Fruit fly (Drosophila melanogaster) whole organism, embryonic: ENCODE results near the gene HDAC4.

Experiments
- Awh ChIP-seq: fragments of 200-800 bp; sonication (Bioruptor generic); IDR thresholded peaks from 2 replicates; pipeline ENCODE4, ENCODE4 v1.3.6; 2022; ENCODE audit warnings: missing biosample characterization, missing genetic modification characterization
- Bteb2 ChIP-seq: fragments of 200-800 bp; sonication (Bioruptor generic); optimal IDR thresholded peaks from 2 replicates; lab custom pipeline; 2016; ENCODE audit warnings: missing biosample characterization, missing genetic modification characterization
- CG4360 ChIP-seq: fragments of 200-800 bp; sonication (Bioruptor generic); IDR thresholded peaks from 2 replicates; pipeline ENCODE4 v1.3.6; 2022; ENCODE audit warnings: missing biosample characterization, missing genetic modification characterization
- Dref ChIP-seq: fragments of 200-800 bp; sonication (Bioruptor generic); IDR thresholded peaks from 2 replicates; pipeline ENCODE4 v1.3.6; 2022; ENCODE audit warnings: missing biosample characterization, missing genetic modification characterization
- Lpt ChIP-seq: fragments of >200 bp; optimal IDR thresholded peaks from 2 replicates; lab custom pipeline; 2018; ENCODE audit warnings: missing biosample characterization, missing genetic modification characterization
- Pdp1 ChIP-seq, 2 experiments: fragments of 200-800 bp; sonication (Bioruptor generic); optimal IDR thresholded peaks; 3 replicates each; lab custom pipeline; 2016; ENCODE audit warnings: missing biosample characterization in 2 of 2, missing genetic modification characterization in 2 of 2, mild to moderate bottlenecking in 1 of 2, moderate library complexity in 1 of 2
- Sin3A ChIP-seq: fragments of >200 bp; optimal IDR thresholded peaks from 2 replicates; lab custom pipeline; 2018
- usp ChIP-seq: fragments of >200 bp; optimal IDR thresholded peaks from 2 replicates; lab custom pipeline; 2017; ENCODE audit warnings: missing biosample characterization, missing genetic modification characterization

DNA sequence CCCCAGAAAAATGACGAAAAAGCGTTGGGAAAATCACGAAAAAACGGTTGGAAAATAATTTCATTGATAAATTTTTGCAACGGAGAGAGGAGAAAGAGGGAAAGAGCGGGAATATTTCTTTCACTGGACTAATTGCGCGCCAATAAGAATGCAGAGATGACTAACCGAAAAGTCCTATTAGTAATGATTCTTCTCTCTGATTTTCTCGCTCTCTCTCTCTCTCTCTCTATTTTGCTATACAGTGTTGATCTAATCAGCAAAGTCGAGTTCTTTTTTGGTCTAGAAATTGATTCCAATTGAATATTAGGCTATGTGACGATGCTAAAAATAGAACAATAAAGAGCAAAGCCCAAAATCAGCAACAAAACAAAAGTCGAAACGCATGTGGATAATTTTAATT lies 8.3 kb downstream of the HDAC4 start:
- TF ChIP-seq usp (no peak), Bteb2 (GFP tag; lab: Kevin White, UChicago) (no peak), CG4360 (GFP tag; lab: Robert Waterston, UW) (no peak), Awh (GFP tag; lab: Robert Waterston, UW) (no peak), Lpt (GFP tag; lab: Kevin White, UChicago) (no peak), Sin3A (lab: Kevin White, UChicago) (no peak), Dref (GFP tag; lab: Robert Waterston, UW) (no peak), Pdp1 (GFP tag; optimal IDR thresholded peaks at IDR 0.05; lab: Kevin White, UChicago) (no peak)
